Worm (Caenorhabditis elegans) whole organism, midembryonic: ENCODE data around the gene C01C4.2.

Experiments used
- T22C8.4 ChIP-seq: fragments of 200-800 bp; sonication (Bioruptor generic); IDR thresholded peaks from 2 replicates; pipeline ENCODE4 v1.3.6; 2022; ENCODE audit warnings: missing genetic modification characterization, missing compliant biosample characterization
- cog-1 ChIP-seq: sonication (generic microtip); optimal IDR thresholded peaks from 2 replicates; lab custom pipeline; 2016; ENCODE audit warnings: missing genetic modification characterization, missing compliant biosample characterization
- flt-1 ChIP-seq: fragments of 200-800 bp; sonication (Bioruptor generic); IDR thresholded peaks from 2 replicates; pipeline ENCODE4 v1.3.6; 2022; ENCODE audit warnings: missing genetic modification characterization, missing compliant biosample characterization
- klf-2 ChIP-seq: fragments of 200-800 bp; sonication (Bioruptor generic); conservative IDR thresholded peaks from 2 replicates; pipeline ENCODE4 v1.3.6; 2022; ENCODE audit warnings: missing genetic modification reagents, missing genetic modification characterization, missing compliant biosample characterization
- med-1 ChIP-seq: sonication (generic microtip); optimal IDR thresholded peaks from 2 replicates; lab custom pipeline; 2017; ENCODE audit warnings: missing genetic modification characterization, mild to moderate bottlenecking, missing compliant biosample characterization, antibody characterized with exemption, missing genetic modification reagents; ENCODE audit not compliant: insufficient read depth
- ref-1 ChIP-seq: fragments of 200-800 bp; sonication (Bioruptor generic); conservative IDR thresholded peaks from 2 replicates; pipeline ENCODE4 v1.3.6; 2022; ENCODE audit warnings: missing genetic modification reagents, missing genetic modification characterization, missing compliant biosample characterization
- tab-1 ChIP-seq: fragments of 200-800 bp; sonication (Bioruptor generic); IDR thresholded peaks from 2 replicates; pipeline ENCODE4 v1.3.6; 2022; ENCODE audit warnings: missing genetic modification characterization, missing compliant biosample characterization
- ztf-23 ChIP-seq: fragments of 200-800 bp; sonication (Bioruptor generic); IDR thresholded peaks from 2 replicates; pipeline ENCODE4 v1.3.6; 2022; ENCODE audit warnings: missing genetic modification reagents, missing genetic modification characterization, missing compliant biosample characterization
- ztf-29 ChIP-seq: fragments of 200-800 bp; sonication (Bioruptor generic); IDR thresholded peaks from 2 replicates; pipeline ENCODE4 v1.3.6; 2022; ENCODE audit warnings: missing genetic modification reagents, missing genetic modification characterization, missing compliant biosample characterization

The C01C4.2 gene

DNA sequence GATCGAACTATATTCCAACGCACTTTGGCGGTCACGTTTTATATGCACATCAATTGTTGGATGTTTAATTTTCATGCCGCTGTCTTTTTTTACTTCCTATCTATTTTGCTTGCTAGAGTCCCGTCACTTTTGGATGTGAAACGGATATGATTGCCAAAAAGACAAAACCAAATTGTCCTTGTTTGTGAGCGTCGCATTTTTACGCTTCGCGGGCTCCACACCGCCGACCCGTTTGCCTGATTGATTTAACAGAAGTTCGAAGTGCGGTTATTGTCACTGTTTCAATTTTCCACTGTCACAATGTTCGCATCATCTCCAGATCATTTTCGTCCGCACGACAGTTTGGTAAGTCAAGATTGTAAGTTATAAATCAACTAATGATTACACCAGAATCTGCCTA lies at the start of gene C01C4.2:
Gene C01C4.2 (plus strand): TSS at position 301 of the 400 bp plus-strand sequence.
- TF ChIP-seq ztf-29 (GFP tag; lab: Robert Waterston, UW) (no peak), tab-1 (GFP tag; lab: Robert Waterston, UW) (no peak), flt-1 (GFP tag; lab: Robert Waterston, UW) (no peak), klf-2 (GFP tag; lab: Robert Waterston, UW) (no peak), T22C8.4 (GFP tag; lab: Robert Waterston, UW) (no peak), ztf-23 (no peak), med-1 (GFP tag; lab: Kevin White, UChicago) (no peak), cog-1 (tag; lab: Kevin White, UChicago) (no peak), ref-1 (GFP tag; lab: Robert Waterston, UW) (no peak)

DNA sequence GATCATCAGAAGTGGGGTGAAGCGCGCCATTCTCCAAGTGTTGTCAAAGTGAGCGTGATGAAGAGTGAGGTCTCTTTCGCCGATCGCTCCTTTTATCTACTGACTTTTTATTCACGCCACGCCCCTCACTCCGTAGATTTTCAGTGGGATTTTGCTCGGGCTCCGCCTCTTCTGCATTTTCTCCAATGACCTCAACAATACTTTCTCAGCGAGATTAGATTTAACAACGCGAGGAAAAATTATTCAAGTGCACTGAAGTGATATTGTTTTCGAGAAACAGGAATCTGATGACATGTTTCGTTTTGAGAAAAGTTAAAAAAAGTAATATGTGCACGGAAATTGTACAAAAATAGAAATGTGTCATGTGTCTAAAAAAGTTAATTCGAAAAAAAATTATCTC lies 46.1 kb upstream of the C01C4.2 start, which contains the start of gene snet-1:
Gene snet-1 (minus strand): TSS at position 101 of the 400 bp plus-strand sequence.
- no peak for TF ChIP-seq T22C8.4 (GFP tag; lab: Robert Waterston, UW)

DNA sequence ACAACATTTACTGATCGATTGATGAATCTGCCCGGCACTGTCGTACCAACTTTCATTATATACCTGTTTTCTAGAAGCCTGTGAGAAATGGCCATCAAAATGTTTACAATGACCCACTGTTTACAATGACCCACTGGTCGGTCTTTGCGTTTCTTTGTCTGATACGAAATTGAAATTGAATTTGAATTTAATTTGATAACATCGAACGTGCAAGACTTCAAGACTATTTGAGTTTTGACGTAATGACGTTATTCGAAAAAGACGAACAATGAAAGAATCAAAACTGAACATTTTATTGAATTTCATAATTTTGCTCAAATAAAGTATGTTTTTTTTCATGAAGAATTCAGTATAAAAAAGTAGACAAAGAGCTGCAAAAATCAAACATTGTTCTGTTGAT lies 42.9 kb upstream of the C01C4.2 start, which contains the start of gene C02F12.5:
Gene C02F12.5 (minus strand): TSS at position 101 of the 400 bp plus-strand sequence.
- TF ChIP-seq med-1 (GFP tag; lab: Kevin White, UChicago) (no peak), T22C8.4 (GFP tag; lab: Robert Waterston, UW) (no peak), ztf-23 (no peak), flt-1 (GFP tag; lab: Robert Waterston, UW) (no peak), cog-1 (tag; lab: Kevin White, UChicago) (no peak), ref-1 (GFP tag; lab: Robert Waterston, UW) (no peak), ztf-29 (GFP tag; lab: Robert Waterston, UW) (no peak), klf-2 (GFP tag; lab: Robert Waterston, UW) (no peak), tab-1 (GFP tag; lab: Robert Waterston, UW) (no peak)

DNA sequence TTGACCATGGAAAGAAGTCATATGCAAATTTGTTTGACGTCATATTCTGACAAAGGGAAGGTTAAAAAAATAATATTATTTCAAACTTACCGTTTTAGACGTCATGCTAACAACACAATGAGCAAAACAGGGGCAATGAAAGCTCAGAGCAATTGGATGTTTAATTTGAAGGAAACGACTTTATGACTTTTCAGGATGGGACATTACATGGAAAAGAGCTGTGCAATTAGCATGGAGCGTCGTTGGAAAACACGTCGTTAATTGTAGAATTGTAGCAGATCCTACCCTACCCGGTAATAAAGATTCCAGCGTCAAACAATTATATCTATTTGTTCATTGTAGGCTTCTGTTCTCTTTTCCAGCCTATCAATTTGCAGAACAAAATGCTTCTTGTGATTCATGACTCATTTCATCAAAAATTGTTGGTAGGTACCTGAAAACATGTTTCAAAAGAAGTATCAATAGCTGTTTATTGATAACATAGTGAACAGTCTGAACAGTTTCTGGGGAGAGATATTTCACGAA lies 41.3 kb upstream of the C01C4.2 start, which contains the start of gene ceh-63:
Gene ceh-63 (minus strand): TSS at position 475 of the 525 bp plus-strand sequence.
- TF ChIP-seq T22C8.4 (GFP tag; lab: Robert Waterston, UW) (no peak), klf-2 (GFP tag; lab: Robert Waterston, UW) (no peak), med-1 (GFP tag; lab: Kevin White, UChicago) (no peak), flt-1 (GFP tag; lab: Robert Waterston, UW) (no peak), tab-1 (GFP tag; lab: Robert Waterston, UW) (no peak), ztf-23 (no peak), ztf-29 (GFP tag; lab: Robert Waterston, UW) (no peak), cog-1 (tag; lab: Kevin White, UChicago) (no peak), ref-1 (GFP tag; lab: Robert Waterston, UW) (no peak)

DNA sequence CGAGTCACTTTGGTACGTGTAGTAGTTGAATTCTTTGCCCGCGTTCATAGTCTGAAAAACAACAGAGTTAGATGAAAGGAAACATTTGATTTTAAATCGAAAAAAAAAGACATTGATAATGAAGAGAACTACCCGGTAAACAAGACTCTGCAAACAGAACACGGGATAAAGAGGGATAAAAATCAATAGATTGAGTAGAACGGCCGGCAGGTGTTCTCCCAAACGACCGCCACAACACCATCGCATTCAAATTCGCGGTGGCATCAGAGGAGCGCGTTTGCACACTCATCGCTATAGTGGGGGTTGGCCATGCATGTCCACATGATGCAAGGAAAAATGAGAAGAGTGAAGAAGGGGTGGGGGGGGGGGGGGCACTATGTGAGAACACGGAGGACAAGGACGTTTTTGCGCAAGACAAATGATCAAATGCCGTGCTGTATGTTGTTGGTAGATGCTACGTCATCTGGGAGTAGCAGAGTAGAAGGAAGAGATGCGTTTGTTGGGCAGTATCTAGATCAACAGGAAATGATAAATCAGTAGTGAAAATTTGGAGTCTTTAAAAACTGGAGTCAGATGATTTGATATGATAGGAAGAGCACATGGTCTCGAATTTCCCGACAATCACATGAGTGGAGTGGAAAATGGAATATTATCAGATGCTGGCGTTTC lies 36.3 kb upstream of the C01C4.2 start, which contains the start of gene tag-52:
Gene tag-52 (minus strand): TSS at position 51 of the 669 bp plus-strand sequence.
- TF ChIP-seq flt-1 (GFP tag; lab: Robert Waterston, UW): 0 out of 2 replicates have a peak, but pooled peaks have one; percentile 64
- no peak for TF ChIP-seq med-1 (GFP tag; lab: Kevin White, UChicago)

DNA sequence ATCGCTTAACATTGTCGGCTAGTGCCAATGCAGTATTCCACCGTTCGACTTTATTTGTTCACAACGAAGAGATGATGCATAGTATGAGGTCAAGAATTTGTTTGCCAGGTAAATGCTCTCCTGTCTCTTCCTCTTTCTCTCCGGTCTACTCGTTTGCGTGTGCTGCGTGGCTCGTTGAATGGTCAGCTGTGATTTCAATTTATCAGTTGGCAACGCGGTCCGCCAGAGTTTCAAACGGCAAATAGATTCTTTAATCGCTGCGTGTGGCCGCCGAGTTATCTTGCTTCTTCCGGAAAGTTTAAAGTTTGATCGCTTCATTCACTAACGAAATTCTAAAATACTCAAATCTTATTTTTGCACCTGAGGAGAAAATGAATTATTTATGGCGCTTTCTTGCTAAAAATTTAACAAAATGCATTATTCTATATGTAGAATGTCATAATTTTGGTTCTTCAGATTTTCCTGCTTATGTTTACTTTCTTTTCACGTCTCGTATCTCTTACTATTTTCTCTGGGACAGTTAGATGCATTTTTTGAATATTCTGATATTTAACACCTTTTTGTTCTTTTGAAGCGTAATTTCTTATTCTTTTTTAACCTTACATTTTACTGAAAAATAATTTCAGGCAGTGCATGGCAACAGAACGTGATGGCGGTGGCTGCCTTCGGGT lies 34.2 kb upstream of the C01C4.2 start, which contains the start of gene tsp-17:
Gene tsp-17 (plus strand): TSS at position 621 of the 671 bp plus-strand sequence.
- TF ChIP-seq ref-1 (GFP tag; lab: Robert Waterston, UW): no peak
- no peak for TF ChIP-seq ztf-23
- TF ChIP-seq klf-2 (GFP tag; lab: Robert Waterston, UW): no peak

DNA sequence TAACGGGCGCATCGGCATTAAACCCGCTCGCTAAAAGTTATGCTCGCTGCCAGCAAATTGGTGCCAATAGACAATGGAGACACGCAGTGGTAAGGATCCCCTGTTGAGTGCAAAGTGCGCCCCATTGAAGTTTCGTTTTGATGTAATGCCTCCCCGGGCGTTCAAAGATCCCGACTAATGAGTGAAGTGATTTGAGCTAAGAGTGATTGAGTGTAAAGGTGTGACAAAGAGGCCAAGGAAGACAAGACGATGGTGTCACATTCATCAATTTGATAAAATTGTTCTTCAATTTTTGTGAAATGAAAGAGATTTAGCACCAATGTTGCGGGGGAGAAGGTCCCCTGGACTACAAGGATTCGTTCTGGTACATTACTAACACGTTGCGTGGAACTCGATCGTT lies 31.8 kb upstream of the C01C4.2 start:
- no peak for TF ChIP-seq ztf-23
- TF ChIP-seq med-1 (GFP tag; lab: Kevin White, UChicago): no peak
- TF ChIP-seq tab-1 (GFP tag; lab: Robert Waterston, UW): no peak
- TF ChIP-seq flt-1 (GFP tag; lab: Robert Waterston, UW): no peak
- no peak for TF ChIP-seq T22C8.4 (GFP tag; lab: Robert Waterston, UW)
- no peak for TF ChIP-seq klf-2 (GFP tag; lab: Robert Waterston, UW)
- TF ChIP-seq cog-1 (tag; lab: Kevin White, UChicago): no peak
- no peak for TF ChIP-seq ref-1 (GFP tag; lab: Robert Waterston, UW)
- TF ChIP-seq ztf-29 (GFP tag; lab: Robert Waterston, UW): no peak

DNA sequence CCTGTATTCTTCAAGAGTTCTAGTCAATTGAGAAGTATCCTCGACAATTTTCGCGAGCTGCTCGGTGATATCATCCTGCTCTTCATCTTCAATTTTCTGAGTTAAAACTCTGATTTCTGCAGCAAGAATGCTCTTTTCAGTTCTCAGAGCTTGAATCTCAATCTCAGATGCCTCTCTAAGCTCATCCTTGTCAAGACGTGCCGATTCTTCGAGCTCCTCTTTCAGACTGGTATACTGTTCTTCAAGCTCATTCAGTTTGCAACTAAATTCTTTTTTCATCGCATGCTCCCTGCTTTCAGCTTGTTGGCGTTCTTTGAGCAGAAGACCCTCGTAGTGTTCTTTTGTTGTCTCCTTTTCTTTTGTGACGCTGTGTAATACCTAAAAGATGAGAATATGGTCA lies 28.5 kb upstream of the C01C4.2 start:
- TF ChIP-seq tab-1 (GFP tag; lab: Robert Waterston, UW) (no peak), cog-1 (tag; lab: Kevin White, UChicago) (no peak), ztf-23 (no peak), klf-2 (GFP tag; lab: Robert Waterston, UW) (no peak), ref-1 (GFP tag; lab: Robert Waterston, UW) (no peak), med-1 (GFP tag; lab: Kevin White, UChicago) (no peak), T22C8.4 (GFP tag; lab: Robert Waterston, UW) (no peak), ztf-29 (GFP tag; lab: Robert Waterston, UW) (no peak), flt-1 (GFP tag; lab: Robert Waterston, UW) (no peak)

DNA sequence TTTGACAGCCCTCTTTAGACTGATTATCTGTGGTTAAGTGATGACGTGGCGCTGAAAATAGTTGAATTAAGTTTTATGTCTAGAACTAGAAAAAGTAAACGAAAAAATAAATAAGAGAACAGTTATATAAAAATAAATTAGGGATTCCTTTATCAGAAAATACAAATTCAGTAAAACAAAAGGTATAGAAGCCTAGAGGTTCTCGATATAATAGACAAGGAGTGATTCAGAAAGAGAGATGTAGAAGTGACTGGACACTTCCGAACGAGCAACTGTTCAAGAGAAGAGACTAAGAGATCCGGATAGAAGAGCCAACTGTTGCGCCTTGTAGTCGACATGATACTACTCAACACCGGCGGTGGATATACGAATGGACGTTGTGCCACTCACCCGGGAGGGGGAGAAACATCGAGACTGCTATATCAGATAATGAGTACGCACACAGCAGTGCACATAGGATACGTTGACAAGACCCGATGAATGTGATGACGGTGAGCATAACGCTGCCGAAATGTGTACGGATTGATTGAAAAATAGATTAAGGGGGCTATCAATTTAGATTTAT lies 25.7 kb upstream of the C01C4.2 start, which contains the start of gene tag-278:
Gene tag-278 (minus strand): TSS at position 51 of the 565 bp plus-strand sequence.
- TF ChIP-seq med-1 (GFP tag; lab: Kevin White, UChicago) (no peak), flt-1 (GFP tag; lab: Robert Waterston, UW) (no peak), cog-1 (tag; lab: Kevin White, UChicago) (no peak), T22C8.4 (GFP tag; lab: Robert Waterston, UW) (no peak), ztf-29 (GFP tag; lab: Robert Waterston, UW) (no peak), ztf-23 (no peak), tab-1 (GFP tag; lab: Robert Waterston, UW) (no peak), ref-1 (GFP tag; lab: Robert Waterston, UW) (no peak), klf-2 (GFP tag; lab: Robert Waterston, UW) (no peak)
